Fruit fly (Drosophila melanogaster): ENCODE results near the gene rdgC.

The rdgC gene

DNA sequence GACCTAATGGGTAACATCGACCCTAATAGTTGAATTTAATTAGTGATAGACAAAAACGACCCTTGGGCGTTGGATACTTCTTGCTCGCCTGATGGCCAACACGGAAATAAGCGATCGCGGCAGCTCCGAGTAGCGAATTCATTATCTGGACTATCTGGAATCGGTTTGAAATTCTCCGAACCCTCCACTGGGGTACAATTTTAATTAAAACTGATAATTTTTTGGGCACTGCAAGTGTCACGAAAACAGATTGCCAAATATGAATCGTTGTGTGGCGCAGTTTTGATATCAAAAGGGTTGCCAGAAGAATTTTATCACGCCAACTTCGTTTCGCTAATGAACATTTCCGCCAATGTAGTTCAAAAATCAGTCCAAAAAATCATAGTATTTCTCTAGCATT is 38.0 kb upstream of the rdgC start (continued):
- no peak for TF ChIP-seq lab (GFP tag; optimal IDR thresholded peaks at IDR 0.05)
- TF ChIP-seq mirr (GFP tag; optimal IDR thresholded peaks at IDR 0.05) = peak; percentile 76
- TF ChIP-seq D19B (GFP tag; optimal IDR thresholded peaks at IDR 0.05) = no peak
- no peak for TF ChIP-seq CG10274 (GFP tag; optimal IDR thresholded peaks at IDR 0.05)
- TF ChIP-seq nom (GFP tag; optimal IDR thresholded peaks at IDR 0.05) = no peak
- no peak for TF ChIP-seq CG13424 (tag; optimal IDR thresholded peaks at IDR 0.05)
- TF ChIP-seq Ssrp (tag; optimal IDR thresholded peaks at IDR 0.05) = no peak
- TF ChIP-seq CG15514 (GFP tag; optimal IDR thresholded peaks at IDR 0.05) = no peak

DNA sequence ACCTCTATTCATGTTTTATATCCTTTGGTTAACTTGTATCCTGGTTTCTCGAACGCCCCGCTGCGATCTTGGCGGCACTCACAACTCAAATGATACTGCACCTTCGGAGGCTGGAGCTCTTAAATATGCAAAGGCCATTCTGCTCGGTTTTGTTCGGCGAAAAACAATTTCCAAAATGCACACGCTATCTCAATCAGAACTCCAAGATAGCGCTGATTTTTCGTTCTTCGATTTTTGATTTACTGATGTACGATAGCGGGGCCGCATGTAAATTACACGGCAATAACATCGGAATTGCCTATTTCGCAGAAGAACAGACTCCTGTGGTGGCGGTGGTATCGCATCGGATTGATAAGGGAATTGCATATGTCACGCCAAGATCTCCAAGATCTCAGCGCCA is 35.9 kb upstream of the rdgC start, which contains the start of gene CG7017:
Gene CG7017 (minus strand): TSS at position 101 of the 400 bp plus-strand sequence.
- TF ChIP-seq CG31441 (GFP tag; IDR thresholded peaks at IDR 0.05) (no peak), CG7928 (GFP tag; optimal IDR thresholded peaks at IDR 0.05) (no peak), CG18011 (GFP tag; optimal IDR thresholded peaks at IDR 0.05) (no peak), ftz-f1 (GFP tag; optimal IDR thresholded peaks at IDR 0.05) (no peak)

DNA sequence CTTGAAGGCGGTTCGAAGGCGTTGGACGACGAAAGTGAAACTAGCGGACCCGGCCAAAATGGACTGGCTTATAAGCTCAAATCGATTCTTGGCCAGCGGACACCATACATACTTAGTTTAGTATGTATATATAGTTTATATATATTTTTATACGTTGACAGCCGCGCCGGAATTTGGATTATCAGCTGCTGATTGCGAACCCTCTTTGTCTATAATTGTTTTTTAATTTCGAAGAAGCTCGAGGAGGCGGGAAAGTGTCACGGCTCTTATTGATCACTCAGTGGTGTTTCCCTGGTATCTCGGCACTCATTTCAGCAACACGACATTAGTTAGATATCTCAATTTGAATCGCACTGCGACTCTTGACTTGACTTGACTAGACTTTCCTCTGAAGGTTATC is 27.5 kb upstream of the rdgC start, which contains the start of gene CG6933:
Gene CG6933 (minus strand): TSS at position 47 of the 400 bp plus-strand sequence.
- peak; percentile 98 for TF ChIP-seq exex (tag; optimal IDR thresholded peaks at IDR 0.05)
- peak; percentile 70 for TF ChIP-seq sd (tag; optimal IDR thresholded peaks at IDR 0.05)
- no peak for TF ChIP-seq al (GFP tag; IDR thresholded peaks at IDR 0.05)
- TF ChIP-seq yki (optimal IDR thresholded peaks at IDR 0.05) = no peak

DNA sequence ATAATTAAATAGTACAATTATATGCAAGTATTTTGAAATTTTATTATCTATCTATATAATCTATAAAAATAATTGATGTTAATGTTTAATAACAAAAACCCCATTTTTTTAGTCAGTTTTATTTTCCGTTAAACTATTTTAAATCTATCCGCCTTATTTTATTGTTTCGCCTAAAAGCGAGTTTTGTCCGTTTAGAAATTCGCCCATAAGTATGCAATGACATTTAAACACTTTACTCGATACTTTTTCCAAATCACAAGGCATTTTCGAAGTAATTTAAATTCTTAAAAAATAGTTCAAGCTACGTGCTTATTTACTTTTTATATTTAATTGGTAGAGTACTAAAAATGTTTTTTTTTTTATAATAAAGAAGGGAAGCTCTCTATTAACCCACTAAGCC is 27.0 kb upstream of the rdgC start:
- TF ChIP-seq lola (GFP tag; optimal IDR thresholded peaks at IDR 0.05) = no peak
- peak; percentile 6 for TF ChIP-seq stwl (tag; optimal IDR thresholded peaks at IDR 0.05)
- TF ChIP-seq HHEX (GFP tag; optimal IDR thresholded peaks at IDR 0.05) = no peak
- no peak for TF ChIP-seq Hmx (GFP tag; optimal IDR thresholded peaks at IDR 0.05)
- TF ChIP-seq CG10209 (GFP tag; optimal IDR thresholded peaks at IDR 0.05) = no peak
- peak; percentile 41 for TF ChIP-seq Dp (GFP tag; optimal IDR thresholded peaks at IDR 0.05)
- TF ChIP-seq CG5180 (GFP tag; optimal IDR thresholded peaks at IDR 0.05) = no peak
- peak; percentile 55 for TF ChIP-seq CG16863 (GFP tag; optimal IDR thresholded peaks at IDR 0.05)
- TF ChIP-seq Six4 (GFP tag; optimal IDR thresholded peaks at IDR 0.05) = no peak
- TF ChIP-seq E2f1 (GFP tag; IDR thresholded peaks at IDR 0.05) = no peak
- no peak for TF ChIP-seq odd (GFP tag; optimal IDR thresholded peaks at IDR 0.05)
- no peak for TF ChIP-seq CG7271 (tag; optimal IDR thresholded peaks at IDR 0.05)
- TF ChIP-seq ERR (GFP tag; optimal IDR thresholded peaks at IDR 0.05) = no peak
- no peak for TF ChIP-seq fu2 (GFP tag; optimal IDR thresholded peaks at IDR 0.05)
- TF ChIP-seq p53 (GFP tag; optimal IDR thresholded peaks at IDR 0.05) = no peak
- no peak for TF ChIP-seq toy (GFP tag; IDR thresholded peaks at IDR 0.05)
- no peak for TF ChIP-seq gt (GFP tag; IDR thresholded peaks at IDR 0.05)
- TF ChIP-seq Meics (GFP tag; optimal IDR thresholded peaks at IDR 0.05) = no peak
- TF ChIP-seq Eip74EF (GFP tag; optimal IDR thresholded peaks at IDR 0.05) = no peak
- peak; percentile 84 for TF ChIP-seq Myb (GFP tag; optimal IDR thresholded peaks at IDR 0.05)
- no peak for TF ChIP-seq jigr1 (GFP tag; IDR thresholded peaks at IDR 0.05)
- TF ChIP-seq Dll (GFP tag; IDR thresholded peaks at IDR 0.05; ENCODE audit: partially characterized antibody) = no peak
- no peak for TF ChIP-seq Mrtf (GFP tag; IDR thresholded peaks at IDR 0.05)
- TF ChIP-seq Sry-δ (GFP tag; optimal IDR thresholded peaks at IDR 0.05) = no peak
- TF ChIP-seq HLHmδ (GFP tag; optimal IDR thresholded peaks at IDR 0.05) = no peak
- no peak for TF ChIP-seq CG10274 (GFP tag; optimal IDR thresholded peaks at IDR 0.05)
- no peak for TF ChIP-seq CG4854 (GFP tag; optimal IDR thresholded peaks at IDR 0.05)
- no peak for TF ChIP-seq YL-1 (GFP tag; optimal IDR thresholded peaks at IDR 0.05)
- TF ChIP-seq CG8944 (GFP tag; optimal IDR thresholded peaks at IDR 0.05) = no peak
- TF ChIP-seq CG6765 (GFP tag; optimal IDR thresholded peaks at IDR 0.05) = no peak
- TF ChIP-seq pum (GFP tag; optimal IDR thresholded peaks at IDR 0.05) = no peak

Data from whole organism, embryonic.